Fruit fly (Drosophila melanogaster) whole organism, embryonic: ENCODE data around the gene bi.

Source experiments
- Adf1 ChIP-seq: fragments of 200-800 bp; sonication (Bioruptor generic); IDR thresholded peaks from 2 replicates; pipeline ENCODE4 v1.3.6; 2022; ENCODE audit warnings: missing biosample characterization, missing genetic modification characterization
- CG10267 ChIP-seq: fragments of 200-800 bp; sonication (Bioruptor generic); optimal IDR thresholded peaks from 2 replicates; lab custom pipeline; 2018; ENCODE audit warnings: missing biosample characterization, mild to moderate bottlenecking, missing genetic modification characterization, moderate library complexity
- CG10321 ChIP-seq: fragments of 200-800 bp; sonication (Bioruptor generic); IDR thresholded peaks from 2 replicates; pipeline ENCODE4 v1.3.6; 2022; ENCODE audit warnings: missing biosample characterization, missing genetic modification characterization
- CG12391 ChIP-seq: fragments of 200-800 bp; sonication (Bioruptor generic); optimal IDR thresholded peaks from 3 replicates; lab custom pipeline; 2018; ENCODE audit warnings: missing biosample characterization, mild to moderate bottlenecking, missing genetic modification characterization, moderate library complexity
- CG12744 ChIP-seq: fragments of 200-800 bp; sonication (Bioruptor generic); optimal IDR thresholded peaks from 2 replicates; lab custom pipeline; 2016; ENCODE audit warnings: missing biosample characterization, missing genetic modification characterization
- CG17385 ChIP-seq: fragments of 200-800 bp; sonication (Bioruptor generic); optimal IDR thresholded peaks from 3 replicates; lab custom pipeline; 2018; ENCODE audit warnings: missing biosample characterization, mild to moderate bottlenecking, missing genetic modification characterization
- CG2875 ChIP-seq: fragments of 200-800 bp; sonication (Bioruptor generic); optimal IDR thresholded peaks from 2 replicates; lab custom pipeline; 2017; ENCODE audit warnings: missing biosample characterization, mild to moderate bottlenecking, missing genetic modification characterization, missing genetic modification reagents
- CG4707 ChIP-seq: fragments of 200-800 bp; sonication (Bioruptor generic); optimal IDR thresholded peaks from 2 replicates; lab custom pipeline; 2018; ENCODE audit warnings: missing biosample characterization, mild to moderate bottlenecking, missing genetic modification characterization, moderate library complexity
- CG4730 ChIP-seq: fragments of 200-800 bp; sonication (Bioruptor generic); IDR thresholded peaks from 2 replicates; pipeline ENCODE4 v1.3.6; 2022; ENCODE audit warnings: missing biosample characterization, missing genetic modification characterization
- CG6765 ChIP-seq: fragments of 200-800 bp; sonication (Bioruptor generic); optimal IDR thresholded peaks from 3 replicates; lab custom pipeline; 2017; ENCODE audit warnings: missing biosample characterization, mild to moderate bottlenecking, missing genetic modification characterization
- CG7556 ChIP-seq: fragments of 200-800 bp; sonication (Bioruptor generic); optimal IDR thresholded peaks from 2 replicates; lab custom pipeline; 2017; ENCODE audit warnings: missing biosample characterization, mild to moderate bottlenecking, missing genetic modification characterization
- CG7745 ChIP-seq: fragments of 200-800 bp; sonication (Bioruptor generic); optimal IDR thresholded peaks from 2 replicates; lab custom pipeline; 2018; ENCODE audit warnings: missing biosample characterization, mild to moderate bottlenecking, missing genetic modification characterization, moderate library complexity
- CG7839 ChIP-seq: fragments of 200-800 bp; sonication (Bioruptor generic); optimal IDR thresholded peaks from 3 replicates; lab custom pipeline; 2018; ENCODE audit warnings: missing biosample characterization, mild to moderate bottlenecking, missing genetic modification characterization, moderate library complexity
- CG7928 ChIP-seq: fragments of 200-800 bp; sonication (Bioruptor generic); optimal IDR thresholded peaks from 2 replicates; lab custom pipeline; 2017; ENCODE audit warnings: missing biosample characterization, mild to moderate bottlenecking, missing genetic modification characterization
- CG8359 ChIP-seq: fragments of 200-800 bp; sonication (Bioruptor generic); optimal IDR thresholded peaks from 2 replicates; lab custom pipeline; 2017; ENCODE audit warnings: missing biosample characterization, mild to moderate bottlenecking, missing genetic modification characterization, borderline replicate concordance
- CG8478 ChIP-seq: fragments of >200 bp; optimal IDR thresholded peaks from 2 replicates; lab custom pipeline; 2018
- CG8765 ChIP-seq: fragments of 200-800 bp; sonication (Bioruptor generic); IDR thresholded peaks from 2 replicates; pipeline ENCODE4 v1.3.6; 2022; ENCODE audit warnings: missing biosample characterization, missing genetic modification characterization
- CG9437 ChIP-seq: fragments of 200-800 bp; sonication (Bioruptor generic); optimal IDR thresholded peaks from 2 replicates; lab custom pipeline; 2018; ENCODE audit warnings: missing biosample characterization, mild to moderate bottlenecking, missing genetic modification characterization
- CG9876 ChIP-seq: fragments of 200-800 bp; sonication (Bioruptor generic); optimal IDR thresholded peaks from 2 replicates; lab custom pipeline; 2016; ENCODE audit warnings: missing biosample characterization, missing genetic modification characterization
- CHES-1-like ChIP-seq: fragments of 200-800 bp; sonication (Bioruptor generic); optimal IDR thresholded peaks from 2 replicates; lab custom pipeline; 2016; ENCODE audit warnings: missing biosample characterization, missing genetic modification characterization
- CkIIα-i1 ChIP-seq: fragments of 200-800 bp; sonication (Bioruptor generic); IDR thresholded peaks from 2 replicates; pipeline ENCODE4 v1.3.6; 2022; ENCODE audit warnings: missing biosample characterization, missing genetic modification characterization
- Dbx ChIP-seq: fragments of 200-800 bp; sonication (Bioruptor generic); IDR thresholded peaks from 3 replicates; pipeline ENCODE4 v1.3.6; 2022; ENCODE audit warnings: missing biosample characterization, missing genetic modification characterization
- Deaf1 ChIP-seq: fragments of 200-800 bp; optimal IDR thresholded peaks from 3 replicates; lab custom pipeline; 2019; ENCODE audit warnings: missing biosample characterization, mild to moderate bottlenecking, missing genetic modification characterization, moderate library complexity
- Gsc ChIP-seq: fragments of 200-800 bp; sonication (Bioruptor generic); IDR thresholded peaks from 2 replicates; pipeline ENCODE4 v1.3.6; 2022; ENCODE audit warnings: missing biosample characterization, missing genetic modification characterization
- Hr51 ChIP-seq, 2 experiments: fragments of 200-800 bp; sonication (Bioruptor generic); optimal IDR thresholded peaks; 2 replicates in 1 of 2; 3 replicates in 1 of 2; lab custom pipeline; 2016 to 2018; ENCODE audit warnings: missing biosample characterization in 2 of 2, missing genetic modification characterization in 2 of 2, mild to moderate bottlenecking in 1 of 2, moderate library complexity in 1 of 2
- Med ChIP-seq: fragments of 200-800 bp; sonication (Bioruptor generic); peaks from one replicate; lab custom pipeline; 2016; ENCODE audit warnings: missing biosample characterization, missing genetic modification characterization, mild to moderate bottlenecking, inconsistent platforms, moderate library complexity
- Poxn ChIP-seq: fragments of 200-800 bp; sonication (Bioruptor generic); IDR thresholded peaks from 2 replicates; pipeline ENCODE4 v1.3.6; 2022; ENCODE audit warnings: missing biosample characterization, missing genetic modification characterization
- Ptx1 ChIP-seq: fragments of 200-800 bp; sonication (Bioruptor generic); IDR thresholded peaks from 2 replicates; pipeline ENCODE4 v1.3.6; 2022; ENCODE audit warnings: missing biosample characterization, missing genetic modification characterization
- Sox102F ChIP-seq: fragments of 200-800 bp; sonication (Bioruptor generic); optimal IDR thresholded peaks from 2 replicates; lab custom pipeline; 2018; ENCODE audit warnings: missing biosample characterization, mild to moderate bottlenecking, missing genetic modification characterization, moderate library complexity
- ara ChIP-seq: fragments of 200-800 bp; sonication (Bioruptor generic); IDR thresholded peaks from 2 replicates; pipeline ENCODE4 v1.3.6; 2022; ENCODE audit warnings: missing biosample characterization, missing genetic modification characterization
- chinmo ChIP-seq: fragments of 200-800 bp; sonication (Bioruptor generic); IDR thresholded peaks from 4 replicates; pipeline ENCODE4 v1.3.6; 2022; ENCODE audit warnings: missing biosample characterization, missing genetic modification characterization; ENCODE audit not compliant: partially characterized antibody
- eyg ChIP-seq: fragments of 200-800 bp; sonication (Bioruptor generic); optimal IDR thresholded peaks from 3 replicates; lab custom pipeline; 2016; ENCODE audit warnings: missing biosample characterization, missing genetic modification characterization
- fd102C ChIP-seq: fragments of 200-800 bp; sonication (Bioruptor generic); optimal IDR thresholded peaks from 2 replicates; lab custom pipeline; 2018; ENCODE audit warnings: missing biosample characterization, mild to moderate bottlenecking, missing genetic modification characterization, moderate library complexity
- gsb ChIP-seq: fragments of 200-800 bp; sonication (Bioruptor generic); IDR thresholded peaks from 2 replicates; pipeline ENCODE4 v1.3.6; 2022; ENCODE audit warnings: missing biosample characterization, missing genetic modification characterization
- ken ChIP-seq: fragments of 200-800 bp; sonication (Bioruptor generic); IDR thresholded peaks from 3 replicates; pipeline ENCODE4 v1.3.6; 2022; ENCODE audit warnings: missing biosample characterization, missing genetic modification characterization
- kni ChIP-seq: fragments of 200-800 bp; sonication (Bioruptor generic); optimal IDR thresholded peaks from 3 replicates; lab custom pipeline; 2017; ENCODE audit warnings: mild to moderate bottlenecking, missing biosample characterization, missing genetic modification reagents, missing genetic modification characterization
- lmd ChIP-seq: fragments of 200-800 bp; sonication (Bioruptor generic); IDR thresholded peaks from 2 replicates; pipeline ENCODE4 v1.3.6; 2022; ENCODE audit warnings: missing biosample characterization, missing genetic modification characterization
- lola ChIP-seq, 3 experiments: fragments of >200 bp in 2 of 3; fragments of 200-800 bp in 1 of 3; sonication (Bioruptor generic) in 1 of 3; optimal IDR thresholded peaks; 2 replicates each; lab custom pipeline; 2017 to 2019; ENCODE audit warnings: missing biosample characterization in 3 of 3, missing genetic modification characterization in 3 of 3, mild to moderate bottlenecking in 1 of 3, moderate library complexity in 1 of 3
- luna ChIP-seq: fragments of 200-800 bp; sonication (Bioruptor generic); optimal IDR thresholded peaks from 2 replicates; lab custom pipeline; 2016; ENCODE audit warnings: missing biosample characterization, missing genetic modification characterization
- odd ChIP-seq: fragments of 200-800 bp; sonication (Bioruptor generic); optimal IDR thresholded peaks from 2 replicates; lab custom pipeline; 2017; ENCODE audit warnings: missing biosample characterization, mild to moderate bottlenecking, missing genetic modification characterization
- otp ChIP-seq: fragments of 200-800 bp; sonication (Bioruptor generic); IDR thresholded peaks from 3 replicates; pipeline ENCODE4, ENCODE4 v1.3.6; 2022; ENCODE audit warnings: missing biosample characterization, missing genetic modification characterization
- p53 ChIP-seq: fragments of 200-800 bp; sonication (Bioruptor generic); optimal IDR thresholded peaks from 2 replicates; lab custom pipeline; 2016; ENCODE audit warnings: missing biosample characterization, missing genetic modification characterization
- run ChIP-seq: fragments of 200-800 bp; sonication (Bioruptor generic); optimal IDR thresholded peaks from 3 replicates; lab custom pipeline; 2018; ENCODE audit warnings: missing biosample characterization, mild to moderate bottlenecking, missing genetic modification characterization
- salm ChIP-seq: fragments of 200-800 bp; sonication (Bioruptor generic); optimal IDR thresholded peaks from 2 replicates; lab custom pipeline; 2018; ENCODE audit warnings: missing biosample characterization, mild to moderate bottlenecking, missing genetic modification characterization
- sc ChIP-seq, 3 experiments: fragments of >200 bp in 2 of 3; fragments of 200-800 bp in 1 of 3; sonication (Bioruptor generic) in 1 of 3; optimal IDR thresholded peaks; 2 replicates in 2 of 3; 3 replicates in 1 of 3; lab custom pipeline; 2017; ENCODE audit warnings: mild to moderate bottlenecking in 1 of 3, missing biosample characterization in 1 of 3, missing genetic modification characterization in 1 of 3, missing genetic modification reagents in 1 of 3
- sima ChIP-seq: fragments of 200-800 bp; sonication (Bioruptor generic); optimal IDR thresholded peaks from 2 replicates; lab custom pipeline; 2016; ENCODE audit warnings: missing biosample characterization, missing genetic modification characterization
- slou ChIP-seq: fragments of 200-800 bp; sonication (Bioruptor generic); optimal IDR thresholded peaks from 3 replicates; lab custom pipeline; 2016; ENCODE audit warnings: missing biosample characterization, missing genetic modification characterization
- ssp ChIP-seq: fragments of 200-800 bp; sonication (Bioruptor generic); IDR thresholded peaks from 2 replicates; pipeline ENCODE4 v1.3.6; 2022; ENCODE audit warnings: missing biosample characterization, missing genetic modification characterization
- tx ChIP-seq: fragments of 200-800 bp; sonication (Bioruptor generic); optimal IDR thresholded peaks from 2 replicates; lab custom pipeline; 2016; ENCODE audit warnings: missing biosample characterization, missing genetic modification characterization
- unc-4 ChIP-seq: fragments of 200-800 bp; sonication (Bioruptor generic); IDR thresholded peaks from 2 replicates; pipeline ENCODE4 v1.3.6; 2022; ENCODE audit warnings: missing biosample characterization, missing genetic modification characterization; ENCODE audit not compliant: partially characterized antibody
- yki ChIP-seq: fragments of >200 bp; optimal IDR thresholded peaks from 3 replicates; lab custom pipeline; 2018

Gene bi

DNA sequence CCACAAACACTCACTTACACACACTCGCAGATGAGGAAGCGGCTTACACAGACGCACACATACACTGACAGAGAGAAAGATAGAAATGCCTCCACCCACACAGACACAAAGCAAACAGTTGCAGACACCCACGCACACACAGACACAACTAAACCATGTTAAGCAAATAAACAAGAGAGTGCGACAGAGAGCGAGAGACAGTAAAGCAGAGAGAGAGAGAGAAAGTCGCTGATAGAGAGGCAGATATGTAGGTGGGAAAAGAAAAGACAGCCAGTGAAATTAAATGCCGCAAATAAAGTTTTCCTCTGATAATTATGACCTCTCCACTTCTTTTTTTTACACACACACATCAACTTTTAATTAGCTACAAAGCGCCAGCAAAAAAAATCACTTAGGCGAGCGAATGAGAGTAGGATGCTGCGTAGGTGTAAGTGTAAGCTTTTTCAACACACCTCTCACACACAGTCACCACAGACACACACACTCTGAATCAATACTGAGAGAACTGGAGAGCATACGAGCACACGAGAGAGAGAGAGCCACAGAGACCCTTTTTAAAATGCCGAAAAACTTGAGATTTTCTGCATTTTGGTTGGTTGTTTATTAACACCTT is 11.3 kb downstream of the bi start (continued):
- no peak for TF ChIP-seq CG4730 (GFP tag; lab: Robert Waterston, UW)
- no peak for TF ChIP-seq slou (GFP tag; lab: Kevin White, UChicago)
- no peak for TF ChIP-seq otp (GFP tag; lab: Robert Waterston, UW)
- no peak for TF ChIP-seq CG4707 (GFP tag; lab: Kevin White, UChicago)
- TF ChIP-seq CG10321 (GFP tag; lab: Robert Waterston, UW) = peak; percentile 67; the same call in 1 of the 2 replicates
- no peak for TF ChIP-seq CG17385 (GFP tag; lab: Kevin White, UChicago)
- TF ChIP-seq ara (GFP tag; lab: Robert Waterston, UW) = no peak
- no peak for TF ChIP-seq CG9437
- no peak for TF ChIP-seq gsb (GFP tag; lab: Robert Waterston, UW)
- TF ChIP-seq p53 (GFP tag; lab: Kevin White, UChicago) = no peak
- TF ChIP-seq CG8359 (GFP tag; lab: Kevin White, UChicago) = no peak
- 0 out of 2 replicates have a peak, but pooled peaks have one; percentile 28 for TF ChIP-seq Adf1 (GFP tag; lab: Robert Waterston, UW)
- no peak for TF ChIP-seq tx
- no peak for TF ChIP-seq odd
- no peak for TF ChIP-seq lola (GFP tag; optimal IDR thresholded peaks at IDR 0.05; lab: Kevin White, UChicago)
- no peak for TF ChIP-seq kni (GFP tag; lab: Kevin White, UChicago)
- no peak for TF ChIP-seq ssp (GFP tag; lab: Robert Waterston, UW)
- no peak for TF ChIP-seq Poxn (GFP tag; lab: Robert Waterston, UW)
- no peak for TF ChIP-seq Med
- no peak for TF ChIP-seq CG12391 (tag; lab: Kevin White, UChicago)
- TF ChIP-seq Sox102F (GFP tag; lab: Kevin White, UChicago) = no peak
- TF ChIP-seq CHES-1-like (GFP tag; lab: Kevin White, UChicago) = no peak
- no peak for TF ChIP-seq CG7928 (GFP tag; lab: Kevin White, UChicago)
- TF ChIP-seq CG7839 (tag; lab: Kevin White, UChicago) = no peak
- no peak for TF ChIP-seq CG9876 (GFP tag; lab: Kevin White, UChicago)
- TF ChIP-seq unc-4 (GFP tag; lab: Robert Waterston, UW) = no peak
- no peak for TF ChIP-seq Dbx
- no peak for TF ChIP-seq CG7556
- no peak for TF ChIP-seq lmd (GFP tag; lab: Robert Waterston, UW)
- TF ChIP-seq CG12744 (GFP tag; lab: Kevin White, UChicago) = no peak
- no peak for TF ChIP-seq CkIIα-i1
- TF ChIP-seq fd102C = peak; percentile 47
- TF ChIP-seq Hr51 (GFP tag; optimal IDR thresholded peaks at IDR 0.05; lab: Kevin White, UChicago) = no peak
- TF ChIP-seq CG10267 (tag; lab: Kevin White, UChicago) = no peak
- no peak for TF ChIP-seq sc (optimal IDR thresholded peaks at IDR 0.05; lab: Kevin White, UChicago)
- TF ChIP-seq sc (GFP tag; optimal IDR thresholded peaks at IDR 0.05; lab: Kevin White, UChicago) = peak; percentile 3
- TF ChIP-seq chinmo (GFP tag; lab: Robert Waterston, UW) = no peak
- TF ChIP-seq Ptx1 (GFP tag; lab: Robert Waterston, UW) = no peak
- no peak for TF ChIP-seq CG8765 (GFP tag; lab: Robert Waterston, UW)
- TF ChIP-seq Deaf1 (tag; lab: Kevin White, UChicago) = no peak
- TF ChIP-seq ken = no peak
- no peak for TF ChIP-seq CG7745 (tag; lab: Kevin White, UChicago)
- peak; percentile 11 for TF ChIP-seq yki (lab: Kevin White, UChicago)
- TF ChIP-seq Gsc (GFP tag; lab: Robert Waterston, UW) = no peak
- TF ChIP-seq sima = no peak
- TF ChIP-seq run (tag; lab: Kevin White, UChicago) = no peak
- TF ChIP-seq CG6765 (GFP tag; lab: Kevin White, UChicago) = no peak
- no peak for TF ChIP-seq eyg (GFP tag; lab: Kevin White, UChicago)
- TF ChIP-seq salm (tag; lab: Kevin White, UChicago) = no peak
- TF ChIP-seq luna (GFP tag; lab: Kevin White, UChicago) = no peak
- peak; percentile 96 for TF ChIP-seq CG8478 (lab: Kevin White, UChicago)
- no peak for TF ChIP-seq CG2875 (GFP tag; lab: Kevin White, UChicago)
